Fruit fly (Drosophila melanogaster): ENCODE data around the gene yata.

DNA sequence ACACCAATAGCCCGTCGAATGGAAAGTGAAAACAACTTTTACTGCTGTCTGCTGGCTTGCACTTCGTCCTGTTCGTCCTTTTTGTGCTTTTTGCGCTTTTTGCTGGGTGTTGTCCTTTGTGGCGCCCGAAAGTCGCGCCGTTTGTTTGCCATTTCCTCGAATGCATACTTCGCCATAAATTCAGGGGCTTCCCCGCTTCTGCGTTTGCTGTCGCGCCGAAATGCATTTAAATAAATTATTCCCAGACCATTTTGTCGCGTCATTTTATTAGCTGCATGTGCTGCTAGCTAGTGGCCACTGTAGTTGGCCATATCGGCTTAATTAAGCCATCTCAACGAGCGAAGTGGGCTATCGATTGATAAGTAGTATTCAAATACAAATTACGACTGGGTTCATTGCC is 36.2 kb downstream of the yata start:
- TF ChIP-seq foxo (GFP tag; optimal IDR thresholded peaks at IDR 0.05) = no peak
- no peak for TF ChIP-seq Jra (GFP tag; optimal IDR thresholded peaks at IDR 0.05)

Measured in whole organism, wandering third instar larva.